Worm (Caenorhabditis elegans) whole organism, L1 larva: ENCODE results near the gene F43E2.1.

Experiments
- C04F5.9 ChIP-seq: sonication (generic microtip); optimal IDR thresholded peaks from 2 replicates; lab custom pipeline; 2016; ENCODE audit warnings: missing genetic modification characterization, missing compliant biosample characterization
- Y116A8C.19 ChIP-seq: sonication (generic microtip); optimal IDR thresholded peaks from 2 replicates; lab custom pipeline; 2016; ENCODE audit warnings: missing compliant biosample characterization, missing genetic modification characterization, borderline replicate concordance
- aha-1 ChIP-seq: fragments of 150-350 bp; optimal IDR thresholded peaks from 2 replicates; lab custom pipeline; 2014; ENCODE audit warnings: missing biosample characterization, missing genetic modification characterization
- blmp-1 ChIP-seq: fragments of 150-350 bp; optimal IDR thresholded peaks from 2 replicates; lab custom pipeline; 2014; ENCODE audit warnings: missing biosample characterization, missing genetic modification characterization
- ceh-8 ChIP-seq: fragments of 200-800 bp; sonication (Bioruptor generic); optimal IDR thresholded peaks from 2 replicates; lab custom pipeline; 2018; ENCODE audit warnings: mild to moderate bottlenecking, missing genetic modification characterization, moderate library complexity, missing compliant biosample characterization
- ceh-88 ChIP-seq: fragments of 200-800 bp; sonication (Bioruptor generic); IDR thresholded peaks from 2 replicates; pipeline ENCODE4 v1.3.6; 2022; ENCODE audit warnings: missing genetic modification characterization, missing compliant biosample characterization
- dpl-1 ChIP-seq, 3 experiments: fragments of 150-350 bp in 2 of 3; sonication (generic microtip) in 1 of 3; optimal IDR thresholded peaks; 2 replicates each; lab custom pipeline; 2014 to 2017; ENCODE audit warnings: missing biosample characterization in 3 of 3, missing genetic modification characterization in 3 of 3, missing genetic modification reagents in 3 of 3
- dsc-1 ChIP-seq: sonication (generic microtip); optimal IDR thresholded peaks from 2 replicates; lab custom pipeline; 2016; ENCODE audit warnings: mild to moderate bottlenecking, missing genetic modification characterization, missing compliant biosample characterization
- efl-1 ChIP-seq, 4 experiments: fragments of 150-350 bp; optimal IDR thresholded peaks in 3 of 4; peaks in 1 of 4; 1 replicate in 1 of 4; 2 replicates in 3 of 4; lab custom pipeline; 2014; ENCODE audit warnings: missing biosample characterization in 2 of 4, missing genetic modification characterization in 2 of 4, missing genetic modification reagents in 2 of 4
- elt-3 ChIP-seq, 6 experiments: fragments of 150-350 bp in 1 of 6; sonication (generic microtip); optimal IDR thresholded peaks; 2 replicates each; lab custom pipeline; 2017 to 2018; ENCODE audit warnings: missing biosample characterization in 6 of 6, missing genetic modification characterization in 6 of 6, inconsistent platforms in 1 of 6
- fkh-4 ChIP-seq: sonication (generic microtip); optimal IDR thresholded peaks from 2 replicates; lab custom pipeline; 2016; ENCODE audit warnings: missing compliant biosample characterization, missing genetic modification characterization, borderline replicate concordance
- grh-1 ChIP-seq: fragments of 200-800 bp; sonication (Bioruptor generic); IDR thresholded peaks from 2 replicates; pipeline ENCODE4 v1.3.6; 2022; ENCODE audit warnings: missing genetic modification reagents, missing genetic modification characterization, missing compliant biosample characterization
- hlh-17 ChIP-seq: fragments of 200-800 bp; sonication (Bioruptor generic); optimal IDR thresholded peaks from 2 replicates; lab custom pipeline; 2018; ENCODE audit warnings: missing genetic modification characterization, mild to moderate bottlenecking, missing compliant biosample characterization, moderate library complexity, borderline replicate concordance
- hlh-4 ChIP-seq: sonication (generic microtip); optimal IDR thresholded peaks from 2 replicates; lab custom pipeline; 2016; ENCODE audit warnings: mild to moderate bottlenecking, missing genetic modification characterization, missing compliant biosample characterization
- hpl-2 ChIP-seq: fragments of 150-350 bp; optimal IDR thresholded peaks from 2 replicates; lab custom pipeline; 2014; ENCODE audit warnings: missing biosample characterization, missing genetic modification reagents, missing genetic modification characterization
- isw-1 ChIP-seq: fragments of 200-800 bp; sonication (Bioruptor generic); IDR thresholded peaks from 2 replicates; pipeline ENCODE4 v1.3.6; 2022; ENCODE audit warnings: missing genetic modification characterization, missing compliant biosample characterization
- jun-1 ChIP-seq: fragments of 150-350 bp; optimal IDR thresholded peaks from 2 replicates; lab custom pipeline; 2014; ENCODE audit warnings: missing biosample characterization, missing genetic modification reagents, missing genetic modification characterization
- lin-14 ChIP-seq: fragments of 200-800 bp; sonication (Bioruptor generic); optimal IDR thresholded peaks from 2 replicates; lab custom pipeline; 2018; ENCODE audit warnings: mild to moderate bottlenecking, missing genetic modification characterization, moderate library complexity, missing compliant biosample characterization
- lin-35 ChIP-seq, 2 experiments: fragments of 150-350 bp; optimal IDR thresholded peaks; 2 replicates each; lab custom pipeline; 2014; ENCODE audit warnings: missing biosample characterization in 2 of 2, missing genetic modification characterization in 2 of 2, missing genetic modification reagents in 2 of 2
- mdl-1 ChIP-seq, 2 experiments: fragments of 150-350 bp; optimal IDR thresholded peaks; 2 replicates each; lab custom pipeline; 2014 to 2017; ENCODE audit warnings: missing biosample characterization in 2 of 2, missing genetic modification characterization in 2 of 2, inconsistent platforms in 1 of 2
- nhr-19 ChIP-seq: fragments of 200-800 bp; sonication (Bioruptor generic); conservative IDR thresholded peaks from 2 replicates; pipeline ENCODE4 v1.3.6; 2022; ENCODE audit warnings: missing genetic modification characterization, missing compliant biosample characterization
- nhr-20 ChIP-seq: sonication (generic microtip); optimal IDR thresholded peaks from 2 replicates; lab custom pipeline; 2016; ENCODE audit warnings: mild to moderate bottlenecking, missing genetic modification characterization, missing compliant biosample characterization
- nhr-28 ChIP-seq: fragments of 150-350 bp; optimal IDR thresholded peaks from 2 replicates; lab custom pipeline; 2014; ENCODE audit warnings: missing biosample characterization, missing genetic modification characterization
- nhr-71 ChIP-seq: sonication (generic microtip); optimal IDR thresholded peaks from 2 replicates; lab custom pipeline; 2016; ENCODE audit warnings: mild to moderate bottlenecking, missing genetic modification characterization, moderate library complexity, missing compliant biosample characterization
- nhr-77 ChIP-seq: fragments of 150-350 bp; optimal IDR thresholded peaks from 2 replicates; lab custom pipeline; 2014; ENCODE audit warnings: missing biosample characterization, missing genetic modification characterization
- nhr-84 ChIP-seq: sonication (generic microtip); optimal IDR thresholded peaks from 2 replicates; lab custom pipeline; 2017; ENCODE audit warnings: missing biosample characterization, missing genetic modification characterization
- nhr-85 ChIP-seq: sonication (generic microtip); peaks from one replicate; lab custom pipeline; 2016; ENCODE audit warnings: missing genetic modification characterization, inconsistent platforms, missing compliant biosample characterization
- nhr-90 ChIP-seq: sonication (generic microtip); optimal IDR thresholded peaks from 2 replicates; lab custom pipeline; 2016; ENCODE audit warnings: mild to moderate bottlenecking, missing genetic modification characterization, missing compliant biosample characterization; ENCODE audit not compliant: poor library complexity
- pag-3 ChIP-seq: sonication (generic microtip); optimal IDR thresholded peaks from 2 replicates; lab custom pipeline; 2017; ENCODE audit warnings: missing genetic modification characterization, mild to moderate bottlenecking, missing compliant biosample characterization, antibody characterized with exemption, borderline replicate concordance; ENCODE audit not compliant: insufficient read depth
- rnt-1 ChIP-seq: sonication (generic microtip); optimal IDR thresholded peaks from 2 replicates; lab custom pipeline; 2016; ENCODE audit warnings: mild to moderate bottlenecking, missing genetic modification characterization, moderate library complexity, missing compliant biosample characterization
- skn-1 ChIP-seq: fragments of 150-350 bp; optimal IDR thresholded peaks from 2 replicates; lab custom pipeline; 2014; ENCODE audit warnings: missing biosample characterization, missing genetic modification characterization
- snpc-4 ChIP-seq: fragments of 150-350 bp; optimal IDR thresholded peaks from 2 replicates; lab custom pipeline; 2014; ENCODE audit warnings: missing biosample characterization, missing genetic modification characterization
- snu-23 ChIP-seq: sonication (generic microtip); optimal IDR thresholded peaks from 2 replicates; lab custom pipeline; 2016; ENCODE audit warnings: missing genetic modification characterization, missing compliant biosample characterization
- sox-4 ChIP-seq: sonication (generic microtip); optimal IDR thresholded peaks from 2 replicates; lab custom pipeline; 2016; ENCODE audit warnings: missing genetic modification characterization, missing compliant biosample characterization
- swsn-7 ChIP-seq: sonication (generic microtip); optimal IDR thresholded peaks from 2 replicates; lab custom pipeline; 2016; ENCODE audit warnings: missing genetic modification characterization, missing compliant biosample characterization
- tbx-2 ChIP-seq: sonication (generic microtip); optimal IDR thresholded peaks from 2 replicates; lab custom pipeline; 2016; ENCODE audit warnings: missing genetic modification characterization, missing compliant biosample characterization
- unc-130 ChIP-seq: fragments of 150-350 bp; optimal IDR thresholded peaks from 2 replicates; lab custom pipeline; 2017; ENCODE audit warnings: missing biosample characterization, missing genetic modification characterization, inconsistent platforms
- unc-30 ChIP-seq: sonication (generic microtip); optimal IDR thresholded peaks from 2 replicates; lab custom pipeline; 2017; ENCODE audit warnings: missing biosample characterization, missing genetic modification characterization

Gene F43E2.1

DNA sequence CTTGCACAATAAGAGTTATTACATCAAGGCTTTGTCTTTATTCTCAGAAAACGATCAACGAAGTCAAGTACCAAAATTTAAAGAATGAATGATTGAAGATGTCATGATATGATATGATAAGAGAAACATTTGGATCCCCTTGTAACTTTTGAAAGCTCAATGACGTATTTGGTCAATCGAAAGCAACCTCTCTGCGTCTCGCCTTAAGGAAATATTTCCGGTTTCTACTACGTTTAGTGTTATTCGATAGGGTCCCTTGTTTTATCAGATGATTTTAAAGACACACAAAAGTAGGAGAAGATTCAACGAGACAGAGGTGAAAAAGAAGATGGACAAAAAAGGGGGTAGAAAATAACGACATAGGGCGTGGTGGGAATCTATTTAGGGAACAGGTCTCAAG is 38.2 kb downstream of the F43E2.1 start:
- TF ChIP-seq lin-35 (GFP tag; optimal IDR thresholded peaks at IDR 0.05; lab: Kevin White, UChicago) (no peak), nhr-90 (tag; lab: Kevin White, UChicago) (no peak), grh-1 (GFP tag; lab: Robert Waterston, UW) (peak; percentile 36; the same call in 1 of the 2 replicates), mdl-1 (tag; optimal IDR thresholded peaks at IDR 0.05; lab: Kevin White, UChicago) (no peak), swsn-7 (tag; lab: Kevin White, UChicago) (no peak), tbx-2 (tag; lab: Kevin White, UChicago) (peak; percentile 37), unc-30 (no peak), jun-1 (no peak), Y116A8C.19 (tag; lab: Kevin White, UChicago) (no peak), nhr-19 (peak; percentile 18), hpl-2 (GFP tag; lab: Kevin White, UChicago) (no peak), snpc-4 (tag; lab: Kevin White, UChicago) (no peak), pag-3 (tag; lab: Kevin White, UChicago) (no peak), fkh-4 (no peak), nhr-28 (tag; lab: Kevin White, UChicago) (no peak), isw-1 (GFP tag; lab: Robert Waterston, UW) (no peak), blmp-1 (tag; lab: Kevin White, UChicago) (peak; percentile 76), nhr-77 (tag; lab: Kevin White, UChicago) (no peak), nhr-71 (tag; lab: Kevin White, UChicago) (peak; percentile 59), lin-14 (peak; percentile 44), dsc-1 (peak; percentile 12), elt-3 (tag; optimal IDR thresholded peaks at IDR 0.05; lab: Kevin White, UChicago) (peak in 5 of 6 experiments; percentile 32 to 73 (median 61)), nhr-85 (tag; lab: Kevin White, UChicago) (peak; percentile 91), snu-23 (GFP tag; lab: Kevin White, UChicago) (peak; percentile 14), efl-1 (optimal IDR thresholded peaks at IDR 0.05; lab: Kevin White, UChicago) (no peak), efl-1 (GFP tag; optimal IDR thresholded peaks at IDR 0.05 in 1 of 2; lab: Kevin White, UChicago) (no peak), nhr-20 (tag; lab: Kevin White, UChicago) (peak; percentile 49), unc-130 (no peak), ceh-88 (no peak)

- TF ChIP-seq hlh-4 (tag; lab: Kevin White, UChicago), result no peak
- no peak for TF ChIP-seq nhr-84 (tag; lab: Kevin White, UChicago)
- TF ChIP-seq sox-4, result no peak
- TF ChIP-seq aha-1 (tag; lab: Kevin White, UChicago), result no peak
- TF ChIP-seq pag-3 (tag; lab: Kevin White, UChicago), result no peak
- no peak for TF ChIP-seq dpl-1 (GFP tag; optimal IDR thresholded peaks at IDR 0.05; lab: Kevin White, UChicago)
Measured at ce11 chrII:7413764-7414163, 38.7 kb downstream of the F43E2.1 start.

DNA sequence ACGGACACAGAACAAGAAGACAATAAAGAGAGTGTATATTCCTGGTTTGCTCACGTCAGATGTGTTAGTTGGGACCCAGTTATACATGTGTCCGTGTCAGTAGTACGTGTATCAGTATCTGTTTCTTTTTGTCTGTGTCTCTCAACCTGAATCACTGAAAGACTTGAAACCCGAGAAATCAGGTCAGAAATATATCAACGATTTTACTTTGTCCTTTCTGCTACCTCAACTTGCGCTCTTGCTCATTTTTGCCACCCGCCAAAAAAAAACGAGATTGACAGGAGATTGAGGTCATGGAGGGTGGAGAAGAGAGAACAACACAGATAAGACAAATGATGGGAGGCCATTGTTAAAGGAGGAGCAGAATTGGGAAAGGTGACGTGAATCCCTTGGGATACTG is 44.5 kb downstream of the F43E2.1 start:
- TF ChIP-seq rnt-1 (tag; lab: Kevin White, UChicago), result peak; percentile 32
- no peak for TF ChIP-seq hlh-17
- peak; percentile 55 for TF ChIP-seq lin-14
- no peak for TF ChIP-seq C04F5.9 (tag; lab: Kevin White, UChicago)
- TF ChIP-seq ceh-8 (GFP tag; lab: Kevin White, UChicago), result no peak
- no peak for TF ChIP-seq nhr-84 (tag; lab: Kevin White, UChicago)
- TF ChIP-seq skn-1 (tag; lab: Kevin White, UChicago), result no peak
- TF ChIP-seq dsc-1, result no peak
